Worm (Caenorhabditis elegans): ENCODE data around the gene Y40H4A.2.

Y40H4A.2 gene

DNA sequence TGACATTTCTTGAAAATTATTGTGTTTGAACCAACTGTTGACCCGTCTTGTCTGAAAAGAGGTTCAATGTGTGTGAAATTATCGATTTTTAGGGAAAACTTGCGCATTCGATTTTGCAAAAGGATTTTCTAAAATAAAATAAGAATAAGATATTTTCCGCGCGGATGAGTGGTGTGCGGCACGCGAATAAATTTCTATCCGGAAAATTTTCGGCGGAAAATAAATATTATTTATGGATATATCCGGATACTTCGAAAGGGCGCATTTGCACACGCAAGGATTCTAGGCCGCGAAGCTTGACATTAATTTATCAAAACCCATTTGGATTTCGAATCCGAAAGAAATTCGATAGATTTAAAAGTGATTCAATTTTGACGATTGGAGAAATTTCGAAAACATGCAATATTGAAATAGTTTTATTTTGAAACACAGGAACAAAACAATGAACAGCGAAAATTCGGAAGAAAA is 39.4 kb downstream of the Y40H4A.2 start, which contains the start of gene rike-1:
rike-1 (minus strand) TSS at position 51 of the 468 bp plus-strand sequence.
- TF ChIP-seq madf-9 (GFP tag; conservative IDR thresholded peaks at IDR 0.05) (no peak), daf-12 (tag; optimal IDR thresholded peaks at IDR 0.05) (no peak), T26A8.4 (GFP tag; IDR thresholded peaks at IDR 0.05) (no peak), snpc-4 (tag; optimal IDR thresholded peaks at IDR 0.05) (no peak), lsy-2 (tag; optimal IDR thresholded peaks at IDR 0.05) (peak in 1 of 2 experiments; percentile 24), nhr-102 (tag; optimal IDR thresholded peaks at IDR 0.05) (no peak), mep-1 (tag; optimal IDR thresholded peaks at IDR 0.05) (peak; percentile 3), lin-38 (GFP tag; IDR thresholded peaks at IDR 0.05) (peak; percentile 71), nhr-28 (tag; optimal IDR thresholded peaks at IDR 0.05) (no peak), unc-130 (GFP tag; optimal IDR thresholded peaks at IDR 0.05) (peak; percentile 22), nhr-41 (GFP tag; IDR thresholded peaks at IDR 0.05) (no peak), hlh-30 (tag; optimal IDR thresholded peaks at IDR 0.05; ENCODE audit: insufficient read depth) (no peak), php-3 (GFP tag; IDR thresholded peaks at IDR 0.05) (no peak), ceh-28 (tag; optimal IDR thresholded peaks at IDR 0.05) (peak; percentile 28), lim-7 (GFP tag; IDR thresholded peaks at IDR 0.05) (no peak)

ce11 chrV:14542138-14542537 is 43.1 kb downstream of the Y40H4A.2 start:
- TF ChIP-seq nhr-41 (GFP tag; IDR thresholded peaks at IDR 0.05): no peak
- no peak for TF ChIP-seq daf-16 (GFP tag; optimal IDR thresholded peaks at IDR 0.05)
- TF ChIP-seq daf-16 (tag; optimal IDR thresholded peaks at IDR 0.05): peak; percentile 32
- no peak for TF ChIP-seq gei-8 (GFP tag; optimal IDR thresholded peaks at IDR 0.05)
- peak; percentile 57 for TF ChIP-seq dmd-6 (GFP tag; IDR thresholded peaks at IDR 0.05)
- peak; percentile 43; the same call in 1 of the 2 replicates for TF ChIP-seq lin-1 (GFP tag; IDR thresholded peaks at IDR 0.05)
- peak; percentile 86 for TF ChIP-seq nhr-28 (tag; optimal IDR thresholded peaks at IDR 0.05)
- peak; percentile 50; the same call in 1 of the 2 replicates for TF ChIP-seq tra-1 (GFP tag; IDR thresholded peaks at IDR 0.05)
- peak; percentile 94 for TF ChIP-seq pqm-1 (tag; optimal IDR thresholded peaks at IDR 0.05)
- 0 out of 2 replicates have a peak, but pooled peaks have one; percentile 40 for TF ChIP-seq php-3 (GFP tag; IDR thresholded peaks at IDR 0.05)
- TF ChIP-seq nhr-6 (tag; optimal IDR thresholded peaks at IDR 0.05): peak; percentile 73
- peak; percentile 65 for TF ChIP-seq nhr-77 (tag; optimal IDR thresholded peaks at IDR 0.05)
- TF ChIP-seq dmd-8 (GFP tag; IDR thresholded peaks at IDR 0.05): no peak
- TF ChIP-seq D1046.2 (GFP tag; IDR thresholded peaks at IDR 0.05): no peak
- TF ChIP-seq jun-1 (tag; optimal IDR thresholded peaks at IDR 0.05): peak; percentile 80

DNA sequence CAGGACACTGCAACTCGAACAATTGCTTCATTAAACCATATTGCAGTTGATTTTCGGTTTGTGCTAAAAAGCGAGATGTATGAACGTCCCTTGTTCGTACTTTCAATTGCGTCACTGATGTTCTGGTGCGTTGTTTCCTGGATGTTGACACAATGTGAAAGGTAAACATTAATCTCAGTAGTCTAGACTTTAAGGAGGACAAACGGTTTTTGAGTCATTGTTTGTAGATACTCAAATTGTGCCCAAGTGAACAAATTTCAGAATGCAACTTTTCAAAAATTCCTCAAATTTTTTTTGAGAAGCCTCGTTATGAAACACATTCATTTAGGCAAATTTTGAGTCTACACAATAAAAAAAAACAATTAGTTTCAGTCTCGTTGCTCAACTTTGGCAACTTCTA is 44.3 kb downstream of the Y40H4A.2 start:
- peak in 1 of 2 experiments; percentile 58 for TF ChIP-seq unc-62 (GFP tag; optimal IDR thresholded peaks at IDR 0.05 in 1 of 2)
- TF ChIP-seq unc-62 (tag; optimal IDR thresholded peaks at IDR 0.05): no peak
- TF ChIP-seq daf-16 (GFP tag; optimal IDR thresholded peaks at IDR 0.05): no peak
- no peak for TF ChIP-seq daf-16 (tag; optimal IDR thresholded peaks at IDR 0.05)
- TF ChIP-seq egl-43 (GFP tag; IDR thresholded peaks at IDR 0.05): no peak

ce11 chrV:14539355-14539754 is 45.9 kb downstream of the Y40H4A.2 start:
- TF ChIP-seq daf-16 (GFP tag; optimal IDR thresholded peaks at IDR 0.05) (no peak), daf-16 (tag; optimal IDR thresholded peaks at IDR 0.05) (peak; percentile 35), nhr-76 (tag; optimal IDR thresholded peaks at IDR 0.05) (no peak)

ce11 chrV:14536274-14536673 is 49.0 kb downstream of the Y40H4A.2 start, which contains the start of gene tag-191:
Gene tag-191 (minus strand): TSS chrV:14536374.
- TF ChIP-seq unc-62 (GFP tag; optimal IDR thresholded peaks at IDR 0.05 in 1 of 2): peak in 1 of 2 experiments; percentile 11
- TF ChIP-seq unc-62 (tag; optimal IDR thresholded peaks at IDR 0.05): no peak
- no peak for TF ChIP-seq set-16 (GFP tag; IDR thresholded peaks at IDR 0.05)
